Worm (Caenorhabditis elegans): ENCODE results near the gene F52H2.1.

Gene F52H2.1

ce11 chrX:2559399-2559798 lies 13.5 kb upstream of the F52H2.1 start:
- TF ChIP-seq unc-62 (GFP tag; optimal IDR thresholded peaks at IDR 0.05) = no peak

- TF ChIP-seq unc-62 (GFP tag; optimal IDR thresholded peaks at IDR 0.05) = no peak
These were observed 12.9 kb upstream of the F52H2.1 start, which contains the start of gene F52H2.5 for ce11 chrX:2559979-2560378. Gene F52H2.5 (minus strand): TSS chrX:2560079.

ce11 chrX:2564047-2564446 lies 8.9 kb upstream of the F52H2.1 start, which contains the start of gene dhcr-24:
Gene dhcr-24 (minus strand): TSS chrX:2564147.
- TF ChIP-seq unc-62 (GFP tag; optimal IDR thresholded peaks at IDR 0.05) = no peak

ce11 chrX:2565308-2565773 lies 7.6 kb upstream of the F52H2.1 start, which contains the start of gene F52H2.15:
Gene F52H2.15 (plus strand): TSS chrX:2565358.
- no peak for TF ChIP-seq unc-62 (GFP tag; optimal IDR thresholded peaks at IDR 0.05)

- no peak for TF ChIP-seq unc-62 (GFP tag; optimal IDR thresholded peaks at IDR 0.05)
These were observed 5.1 kb upstream of the F52H2.1 start for ce11 chrX:2567761-2568160.

ce11 chrX:2569040-2569439 lies 3.9 kb upstream of the F52H2.1 start:
- TF ChIP-seq unc-62 (GFP tag; optimal IDR thresholded peaks at IDR 0.05) = no peak

- TF ChIP-seq unc-62 (GFP tag; optimal IDR thresholded peaks at IDR 0.05) = no peak
These were observed 4.5 kb downstream of the F52H2.1 start, which contains the start of gene ttr-42 for ce11 chrX:2577442-2577841. Gene ttr-42 (plus strand): TSS chrX:2577742.

- no peak for TF ChIP-seq unc-62 (GFP tag; optimal IDR thresholded peaks at IDR 0.05)
These were observed 7.7 kb downstream of the F52H2.1 start, which contains the start of gene H01M10.1 for ce11 chrX:2580524-2580981. Gene H01M10.1 (minus strand): TSS chrX:2580574.

- TF ChIP-seq unc-62 (GFP tag; optimal IDR thresholded peaks at IDR 0.05) = no peak
These were observed 9.1 kb downstream of the F52H2.1 start for ce11 chrX:2581828-2582589.

- TF ChIP-seq unc-62 (GFP tag; optimal IDR thresholded peaks at IDR 0.05) = no peak
These were observed 10.3 kb downstream of the F52H2.1 start for ce11 chrX:2583135-2583683.

- no peak for TF ChIP-seq unc-62 (GFP tag; optimal IDR thresholded peaks at IDR 0.05)
These were observed 12.8 kb downstream of the F52H2.1 start, which contains the start of gene H01M10.2 for ce11 chrX:2585655-2586054. Gene H01M10.2 (minus strand): TSS chrX:2585755.

- TF ChIP-seq unc-62 (GFP tag; optimal IDR thresholded peaks at IDR 0.05) = no peak
These were observed 15.1 kb downstream of the F52H2.1 start for ce11 chrX:2588012-2588411.

- TF ChIP-seq unc-62 (GFP tag; optimal IDR thresholded peaks at IDR 0.05) = no peak
These were observed 17.1 kb downstream of the F52H2.1 start for ce11 chrX:2590023-2590422.

ce11 chrX:2590777-2591176 lies 17.9 kb downstream of the F52H2.1 start:
- TF ChIP-seq unc-62 (GFP tag; optimal IDR thresholded peaks at IDR 0.05) = no peak

ce11 chrX:2591586-2592000 lies 18.7 kb downstream of the F52H2.1 start:
- no peak for TF ChIP-seq unc-62 (GFP tag; optimal IDR thresholded peaks at IDR 0.05)

- TF ChIP-seq unc-62 (GFP tag; optimal IDR thresholded peaks at IDR 0.05) = no peak
These were observed 19.9 kb downstream of the F52H2.1 start for ce11 chrX:2592670-2593280.
